Worm (Caenorhabditis elegans) whole organism, L2 larva: Measurements from ENCODE around the gene R09F10.3.

Experiments
- aly-2 ChIP-seq: fragments of 150-350 bp; optimal IDR thresholded peaks from 2 replicates; lab custom pipeline; 2014; ENCODE audit warnings: missing biosample characterization, missing genetic modification characterization
- ama-1 ChIP-seq: fragments of 150-350 bp; optimal IDR thresholded peaks from 2 replicates; lab custom pipeline; 2018; ENCODE audit warnings: inconsistent platforms
- ceh-16 ChIP-seq: fragments of 150-350 bp; optimal IDR thresholded peaks from 2 replicates; lab custom pipeline; 2014; ENCODE audit warnings: missing biosample characterization, missing genetic modification characterization
- crh-2 ChIP-seq: sonication (generic microtip); optimal IDR thresholded peaks from 2 replicates; lab custom pipeline; 2017; ENCODE audit warnings: missing biosample characterization, missing genetic modification characterization
- egl-27 ChIP-seq: sonication (generic microtip); optimal IDR thresholded peaks from 3 replicates; lab custom pipeline; 2017; ENCODE audit warnings: missing biosample characterization, missing genetic modification reagents, missing genetic modification characterization
- elt-3 ChIP-seq: sonication (generic microtip); optimal IDR thresholded peaks from 2 replicates; lab custom pipeline; 2017; ENCODE audit warnings: missing biosample characterization, missing genetic modification characterization
- lin-39 ChIP-seq: fragments of 150-350 bp; optimal IDR thresholded peaks from 2 replicates; lab custom pipeline; 2014; ENCODE audit warnings: missing biosample characterization, missing genetic modification reagents, missing genetic modification characterization
- nhr-10 ChIP-seq: sonication (generic microtip); optimal IDR thresholded peaks from 2 replicates; lab custom pipeline; 2017; ENCODE audit warnings: missing biosample characterization, missing genetic modification characterization
- nhr-129 ChIP-seq: fragments of 150-350 bp; optimal IDR thresholded peaks from 2 replicates; lab custom pipeline; 2014; ENCODE audit warnings: missing biosample characterization, missing genetic modification characterization
- skn-1 ChIP-seq: sonication (generic microtip); optimal IDR thresholded peaks from 2 replicates; lab custom pipeline; 2017; ENCODE audit warnings: missing biosample characterization, missing genetic modification characterization
- unc-39 ChIP-seq: fragments of 150-350 bp; optimal IDR thresholded peaks from 2 replicates; lab custom pipeline; 2014; ENCODE audit warnings: missing biosample characterization, missing genetic modification characterization
- unc-62 ChIP-seq: fragments of 150-350 bp; optimal IDR thresholded peaks from 2 replicates; lab custom pipeline; 2014; ENCODE audit warnings: missing biosample characterization, missing genetic modification reagents, missing genetic modification characterization
- ztf-1 ChIP-seq: fragments of 200-800 bp; sonication (Bioruptor generic); conservative IDR thresholded peaks from 2 replicates; pipeline ENCODE4 v1.3.6; 2022; ENCODE audit warnings: missing genetic modification characterization, missing compliant biosample characterization

DNA sequence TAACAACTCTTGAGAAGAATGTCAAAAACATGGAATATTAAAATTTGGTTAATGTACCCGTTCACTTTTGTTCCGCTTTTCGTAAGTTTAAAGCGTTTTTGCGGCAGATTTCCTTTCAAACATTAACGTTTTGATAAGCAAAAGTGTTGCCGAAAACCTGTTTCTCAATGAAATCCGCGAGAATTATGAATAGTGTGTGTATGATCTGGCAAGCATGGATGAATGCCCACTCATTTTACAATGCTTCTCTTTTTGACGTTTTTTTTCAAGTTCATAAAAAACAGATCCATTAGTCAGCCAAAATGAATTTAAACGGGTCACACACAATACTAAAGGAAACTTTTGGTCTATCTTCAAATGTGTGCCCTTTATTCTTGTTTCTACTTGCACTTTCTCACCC is 10.4 kb upstream of the R09F10.3 start:
- TF ChIP-seq egl-27 (tag; lab: Kevin White, UChicago) (no peak), ztf-1 (GFP tag; lab: Robert Waterston, UW) (no peak), unc-39 (no peak), nhr-10 (tag; lab: Kevin White, UChicago) (no peak), aly-2 (tag; lab: Kevin White, UChicago) (no peak), crh-2 (tag; lab: Kevin White, UChicago) (no peak), ceh-16 (tag; lab: Kevin White, UChicago) (no peak), elt-3 (tag; lab: Kevin White, UChicago) (no peak), skn-1 (tag; lab: Kevin White, UChicago) (no peak), nhr-129 (tag; lab: Kevin White, UChicago) (no peak), unc-62 (GFP tag; lab: Kevin White, UChicago) (no peak), lin-39 (tag; lab: Kevin White, UChicago) (no peak), ama-1 (lab: Kevin White, UChicago) (no peak)
